Worm (Caenorhabditis elegans) whole organism, mixed stage, embryonic: ENCODE results near the gene AC3.5.

Experiments
- blmp-1 ChIP-seq: fragments of 150-350 bp; optimal IDR thresholded peaks from 2 replicates; lab custom pipeline; 2014; ENCODE audit warnings: missing biosample characterization, missing genetic modification characterization
- elt-3 ChIP-seq: fragments of 150-350 bp; optimal IDR thresholded peaks from 2 replicates; lab custom pipeline; 2014; ENCODE audit warnings: missing biosample characterization, missing genetic modification characterization
- hlh-1 ChIP-seq: fragments of 150-350 bp; optimal IDR thresholded peaks from 2 replicates; lab custom pipeline; 2014; ENCODE audit warnings: missing biosample characterization, missing genetic modification reagents, missing genetic modification characterization
- lin-13 ChIP-seq: fragments of 150-350 bp; optimal IDR thresholded peaks from 2 replicates; lab custom pipeline; 2014; ENCODE audit warnings: missing biosample characterization, missing genetic modification characterization
- mab-5 ChIP-seq: fragments of 150-350 bp; optimal IDR thresholded peaks from 2 replicates; lab custom pipeline; 2014; ENCODE audit warnings: missing biosample characterization, missing genetic modification characterization
- nhr-237 ChIP-seq: fragments of 150-350 bp; optimal IDR thresholded peaks from 2 replicates; lab custom pipeline; 2014; ENCODE audit warnings: missing biosample characterization, missing genetic modification characterization
- nhr-28 ChIP-seq: fragments of 150-350 bp; optimal IDR thresholded peaks from 2 replicates; lab custom pipeline; 2014; ENCODE audit warnings: missing biosample characterization, missing genetic modification characterization
- pha-4 ChIP-seq: fragments of 150-350 bp; optimal IDR thresholded peaks from 2 replicates; lab custom pipeline; 2018; ENCODE audit warnings: missing biosample characterization, missing genetic modification reagents, missing genetic modification characterization
- snpc-4 ChIP-seq: fragments of 150-350 bp; optimal IDR thresholded peaks from 2 replicates; lab custom pipeline; 2014; ENCODE audit warnings: missing biosample characterization, missing genetic modification characterization
- unc-62 ChIP-seq: fragments of 150-350 bp; optimal IDR thresholded peaks from 2 replicates; lab custom pipeline; 2014; ENCODE audit warnings: missing biosample characterization, missing genetic modification reagents, missing genetic modification characterization
- ztf-11 ChIP-seq: fragments of 150-350 bp; optimal IDR thresholded peaks from 2 replicates; lab custom pipeline; 2014; ENCODE audit warnings: missing biosample characterization, missing genetic modification characterization

DNA sequence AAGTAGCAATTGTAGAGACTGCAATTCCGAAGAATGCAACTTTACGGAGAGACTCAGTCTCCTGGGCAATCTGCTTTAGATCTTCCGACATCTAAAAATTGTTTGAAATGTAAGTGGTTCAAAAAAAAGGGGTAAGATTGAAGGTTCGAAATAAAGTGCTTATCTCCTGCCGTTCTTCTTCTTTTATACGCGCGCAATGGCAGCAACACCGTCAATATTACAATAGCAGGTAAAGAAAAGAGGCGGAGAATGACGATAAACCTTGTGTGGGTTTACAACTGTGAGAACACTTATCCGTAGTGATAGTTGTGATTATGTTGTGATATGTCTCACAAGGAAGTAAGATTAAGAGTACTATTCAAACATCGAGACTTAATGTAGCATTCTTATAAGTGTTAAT lies 33.5 kb downstream of the AC3.5 start, which contains the start of gene col-13:
- TF ChIP-seq pha-4 (tag; lab: Kevin White, UChicago) (no peak), elt-3 (tag; lab: Kevin White, UChicago) (no peak), blmp-1 (tag; lab: Kevin White, UChicago) (no peak), unc-62 (no peak), lin-13 (no peak), snpc-4 (tag; lab: Kevin White, UChicago) (no peak), nhr-237 (tag; lab: Kevin White, UChicago) (no peak), ztf-11 (tag; lab: Kevin White, UChicago) (no peak), nhr-28 (tag; lab: Kevin White, UChicago) (no peak), mab-5 (tag; lab: Kevin White, UChicago) (no peak), hlh-1 (no peak)
